Fruit fly (Drosophila melanogaster) whole organism, adult: ENCODE measurements around the gene Graf.
A peak's percentile ranks its signal among the peaks of the same experiment; 100 is the strongest.

ENCODE experiments used
- CG12768 ChIP-seq: fragments of 200-800 bp; sonication (Bioruptor generic); optimal IDR thresholded peaks from 2 replicates; lab custom pipeline; 2017; ENCODE audit warnings: missing biosample characterization, missing genetic modification characterization, mild to moderate bottlenecking, moderate library complexity, missing genetic modification reagents
- CG14711 ChIP-seq: fragments of 200-800 bp; sonication (Bioruptor generic); optimal IDR thresholded peaks from 2 replicates; lab custom pipeline; 2018; ENCODE audit warnings: missing biosample characterization, mild to moderate bottlenecking, missing genetic modification characterization, moderate library complexity
- CG1620 ChIP-seq: fragments of 200-800 bp; sonication (Bioruptor generic); optimal IDR thresholded peaks from 2 replicates; lab custom pipeline; 2016; ENCODE audit warnings: missing biosample characterization, missing genetic modification characterization
- CG7101 ChIP-seq: fragments of 200-800 bp; sonication (Bioruptor generic); optimal IDR thresholded peaks from 2 replicates; lab custom pipeline; 2018; ENCODE audit warnings: missing biosample characterization, mild to moderate bottlenecking, missing genetic modification characterization, moderate library complexity
- Crg-1 ChIP-seq: fragments of 200-800 bp; sonication (Bioruptor generic); optimal IDR thresholded peaks from 2 replicates; lab custom pipeline; 2016; ENCODE audit warnings: missing biosample characterization, missing genetic modification characterization
- Mnt ChIP-seq: fragments of 200-800 bp; sonication (Bioruptor generic); optimal IDR thresholded peaks from 2 replicates; lab custom pipeline; 2016; ENCODE audit warnings: missing biosample characterization, mild to moderate bottlenecking, missing genetic modification characterization
- cic ChIP-seq: fragments of 200-800 bp; sonication (Bioruptor generic); optimal IDR thresholded peaks from 2 replicates; lab custom pipeline; 2017; ENCODE audit warnings: missing biosample characterization, mild to moderate bottlenecking, missing genetic modification characterization, moderate library complexity
- ovo ChIP-seq: fragments of 200-800 bp; sonication (Bioruptor generic); optimal IDR thresholded peaks from 2 replicates; lab custom pipeline; 2016; ENCODE audit warnings: missing biosample characterization, missing genetic modification characterization

DNA sequence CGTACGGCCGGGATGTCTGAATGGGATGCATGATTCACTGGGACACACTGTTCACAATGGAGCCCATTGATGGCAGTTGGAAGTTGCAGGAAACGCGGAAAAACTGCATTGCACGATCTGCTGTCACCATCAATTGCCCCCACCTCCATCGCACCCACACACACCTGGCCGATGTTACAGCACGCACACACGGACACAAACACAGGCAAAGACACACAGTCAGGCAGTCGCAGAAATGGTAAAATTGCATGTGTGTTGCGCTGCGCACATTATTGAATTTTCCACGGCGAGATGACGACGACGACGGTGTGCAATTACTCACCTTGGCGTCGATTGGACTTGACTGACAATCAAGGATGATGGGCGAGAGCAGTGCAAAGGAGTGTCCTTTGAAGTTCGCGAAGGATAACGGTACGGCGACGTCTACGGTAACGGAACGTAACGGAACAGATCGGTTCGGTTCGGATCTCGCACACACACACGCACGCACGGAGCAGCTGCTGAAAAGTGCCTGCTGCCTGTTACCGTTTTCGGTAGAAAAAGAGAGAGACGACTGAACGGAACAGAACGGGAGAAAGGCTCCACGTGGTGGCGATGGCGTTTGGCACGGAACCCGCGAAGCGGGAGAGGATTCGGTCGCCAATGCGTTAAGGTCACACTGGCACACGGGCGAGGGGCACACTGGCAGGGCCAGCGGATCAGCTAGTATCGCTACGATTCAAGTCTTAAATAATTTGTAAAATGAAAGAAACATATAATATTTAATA, 50.4 kb downstream of the Graf start, which contains the start of the genes CG9281 and CG15601:
- no peak for TF ChIP-seq CG12768 (GFP tag; lab: Kevin White, UChicago)
- peak; percentile 99 for TF ChIP-seq Mnt
- no peak for TF ChIP-seq CG1620 (GFP tag; lab: Kevin White, UChicago)
- TF ChIP-seq CG7101 (tag; lab: Kevin White, UChicago): no peak
- no peak for TF ChIP-seq Crg-1 (GFP tag; lab: Kevin White, UChicago)
- TF ChIP-seq CG14711 (tag; lab: Kevin White, UChicago): no peak
- peak; percentile 99 for TF ChIP-seq ovo
- peak; percentile 43 for TF ChIP-seq cic (GFP tag; lab: Kevin White, UChicago)
